Worm (Caenorhabditis elegans) whole organism, late embryonic: ENCODE measurements around the gene C45H4.18.
"Not testable (repeated sequence)": the region's sequence is repeated elsewhere in the genome, so short reads cannot be mapped to it uniquely, and the experiment has no call there.

Source experiments
- C08G9.2 ChIP-seq: sonication (generic microtip); optimal IDR thresholded peaks from 2 replicates; lab custom pipeline; 2016; ENCODE audit warnings: mild to moderate bottlenecking, missing genetic modification characterization, moderate library complexity, missing compliant biosample characterization
- T23F11.4 ChIP-seq: fragments of 200-800 bp; sonication (Bioruptor generic); optimal IDR thresholded peaks from 2 replicates; lab custom pipeline; 2018; ENCODE audit warnings: mild to moderate bottlenecking, missing genetic modification characterization, missing compliant biosample characterization
- Y22D7AL.16 ChIP-seq: sonication (generic microtip); optimal IDR thresholded peaks from 2 replicates; lab custom pipeline; 2016; ENCODE audit warnings: missing genetic modification characterization, missing compliant biosample characterization
- ahr-1 ChIP-seq: sonication (generic microtip); optimal IDR thresholded peaks from 2 replicates; lab custom pipeline; 2016; ENCODE audit warnings: missing genetic modification characterization, missing compliant biosample characterization
- ama-1 ChIP-seq: fragments of 150-350 bp; optimal IDR thresholded peaks from 2 replicates; lab custom pipeline; 2014
- ceh-14 ChIP-seq: sonication (generic microtip); optimal IDR thresholded peaks from 2 replicates; lab custom pipeline; 2016; ENCODE audit warnings: missing genotype, missing genetic modification characterization, missing compliant biosample characterization
- ceh-18 ChIP-seq: sonication (generic microtip); optimal IDR thresholded peaks from 2 replicates; lab custom pipeline; 2016; ENCODE audit warnings: missing genetic modification characterization, missing compliant biosample characterization
- ceh-19 ChIP-seq: fragments of 200-800 bp; sonication (Bioruptor generic); optimal IDR thresholded peaks from 2 replicates; lab custom pipeline; 2018; ENCODE audit warnings: mild to moderate bottlenecking, missing genetic modification characterization, missing compliant biosample characterization
- ceh-2 ChIP-seq: sonication (generic microtip); optimal IDR thresholded peaks from 2 replicates; lab custom pipeline; 2016; ENCODE audit warnings: missing genotype, missing genetic modification characterization, missing compliant biosample characterization
- ceh-22 ChIP-seq: sonication (generic microtip); optimal IDR thresholded peaks from 2 replicates; lab custom pipeline; 2017; ENCODE audit warnings: missing biosample characterization, missing genetic modification characterization
- ceh-6 ChIP-seq: fragments of 200-800 bp; sonication (Bioruptor generic); optimal IDR thresholded peaks from 2 replicates; lab custom pipeline; 2018; ENCODE audit warnings: mild to moderate bottlenecking, missing genetic modification characterization, missing compliant biosample characterization
- dmd-4 ChIP-seq: sonication (generic microtip); optimal IDR thresholded peaks from 2 replicates; lab custom pipeline; 2016; ENCODE audit warnings: borderline replicate concordance, missing genetic modification characterization, missing compliant biosample characterization
- dve-1 ChIP-seq: sonication (generic microtip); optimal IDR thresholded peaks from 2 replicates; lab custom pipeline; 2017; ENCODE audit warnings: antibody characterized with exemption, mild to moderate bottlenecking, missing genetic modification characterization, missing compliant biosample characterization
- elt-2 ChIP-seq: sonication (generic microtip); optimal IDR thresholded peaks from 2 replicates; lab custom pipeline; 2016; ENCODE audit warnings: missing genetic modification reagents, missing genetic modification characterization, missing compliant biosample characterization
- eyg-1 ChIP-seq: sonication (generic microtip); optimal IDR thresholded peaks from 2 replicates; lab custom pipeline; 2016; ENCODE audit warnings: missing genotype, missing genetic modification characterization, missing compliant biosample characterization
- fax-1 ChIP-seq: sonication (generic microtip); optimal IDR thresholded peaks from 2 replicates; lab custom pipeline; 2016; ENCODE audit warnings: missing genotype, missing genetic modification characterization, missing compliant biosample characterization
- fkh-6 ChIP-seq: sonication (generic microtip); optimal IDR thresholded peaks from 2 replicates; lab custom pipeline; 2016; ENCODE audit warnings: missing genetic modification characterization, missing compliant biosample characterization
- hlh-30 ChIP-seq: sonication (generic microtip); optimal IDR thresholded peaks from 2 replicates; lab custom pipeline; 2017; ENCODE audit warnings: antibody characterized with exemption, missing genetic modification characterization, missing compliant biosample characterization; ENCODE audit not compliant: insufficient read depth
- hlh-6 ChIP-seq: sonication (generic microtip); optimal IDR thresholded peaks from 2 replicates; lab custom pipeline; 2016; ENCODE audit warnings: missing genotype, missing genetic modification characterization, missing compliant biosample characterization
- hlh-8 ChIP-seq: sonication (generic microtip); optimal IDR thresholded peaks from 2 replicates; lab custom pipeline; 2016; ENCODE audit warnings: missing genotype, missing genetic modification characterization, missing compliant biosample characterization
- lin-11 ChIP-seq: fragments of 200-800 bp; sonication (Bioruptor generic); optimal IDR thresholded peaks from 2 replicates; lab custom pipeline; 2018; ENCODE audit warnings: mild to moderate bottlenecking, missing genetic modification characterization, missing compliant biosample characterization
- nhr-11 ChIP-seq: fragments of 150-350 bp; optimal IDR thresholded peaks from 2 replicates; lab custom pipeline; 2014; ENCODE audit warnings: missing biosample characterization, missing genetic modification characterization
- npax-4 ChIP-seq: sonication (generic microtip); optimal IDR thresholded peaks from 2 replicates; lab custom pipeline; 2016; ENCODE audit warnings: missing genetic modification characterization, missing compliant biosample characterization
- pat-9 ChIP-seq: fragments of 200-800 bp; sonication (Bioruptor generic); optimal IDR thresholded peaks from 2 replicates; lab custom pipeline; 2018; ENCODE audit warnings: mild to moderate bottlenecking, missing genetic modification characterization, moderate library complexity, missing compliant biosample characterization
- pax-1 ChIP-seq: fragments of 150-350 bp; optimal IDR thresholded peaks from 2 replicates; lab custom pipeline; 2014; ENCODE audit warnings: missing biosample characterization, missing genetic modification characterization
- pha-4 ChIP-seq: fragments of 150-350 bp; optimal IDR thresholded peaks from 2 replicates; lab custom pipeline; 2018; ENCODE audit warnings: missing biosample characterization, missing genetic modification reagents, missing genetic modification characterization
- pqm-1 ChIP-seq: sonication (generic microtip); optimal IDR thresholded peaks from 2 replicates; lab custom pipeline; 2016; ENCODE audit warnings: missing genetic modification characterization, missing compliant biosample characterization
- rnt-1 ChIP-seq: sonication (generic microtip); optimal IDR thresholded peaks from 2 replicates; lab custom pipeline; 2016; ENCODE audit warnings: missing genetic modification characterization, missing compliant biosample characterization
- sdc-2 ChIP-seq: sonication (generic microtip); optimal IDR thresholded peaks from 2 replicates; lab custom pipeline; 2016; ENCODE audit warnings: missing genotype, missing genetic modification characterization, missing compliant biosample characterization
- sox-2 ChIP-seq: fragments of 200-800 bp; sonication (Bioruptor generic); IDR thresholded peaks from 2 replicates; pipeline ENCODE4 v1.3.6; 2022; ENCODE audit warnings: missing genetic modification reagents, missing genetic modification characterization, missing compliant biosample characterization
- sox-4 ChIP-seq: sonication (generic microtip); optimal IDR thresholded peaks from 2 replicates; lab custom pipeline; 2017; ENCODE audit warnings: mild to moderate bottlenecking, missing genetic modification characterization, inconsistent platforms, missing compliant biosample characterization
- tbx-2 ChIP-seq: sonication (generic microtip); optimal IDR thresholded peaks from 2 replicates; lab custom pipeline; 2016; ENCODE audit warnings: missing genetic modification characterization, missing compliant biosample characterization
- unc-3 ChIP-seq, 2 experiments: fragments of 200-800 bp in 1 of 2; sonication (Bioruptor generic) in 1 of 2; sonication (generic microtip) in 1 of 2; conservative IDR thresholded peaks in 1 of 2; optimal IDR thresholded peaks in 1 of 2; 2 replicates each; pipeline versions ENCODE4 v1.3.6 to Lab custom; 2016 to 2022; ENCODE audit warnings: missing compliant biosample characterization in 2 of 2, missing genetic modification characterization in 2 of 2, missing genetic modification reagents in 1 of 2
- unc-42 ChIP-seq: sonication (generic microtip); optimal IDR thresholded peaks from 2 replicates; lab custom pipeline; 2016; ENCODE audit warnings: missing genotype, missing genetic modification characterization, missing compliant biosample characterization
- unc-55 ChIP-seq: sonication (generic microtip); optimal IDR thresholded peaks from 2 replicates; lab custom pipeline; 2017; ENCODE audit warnings: missing biosample characterization, missing genetic modification reagents, missing genetic modification characterization
- unc-86 ChIP-seq: sonication (generic microtip); optimal IDR thresholded peaks from 2 replicates; lab custom pipeline; 2016; ENCODE audit warnings: missing genetic modification characterization, missing compliant biosample characterization
- zip-5 ChIP-seq: sonication (generic microtip); optimal IDR thresholded peaks from 2 replicates; lab custom pipeline; 2016; ENCODE audit warnings: missing genetic modification characterization, missing compliant biosample characterization

The C45H4.18 gene

ce11 chrV:2137010-2137409, 38.3 kb upstream of the C45H4.18 start:
- no peak for TF ChIP-seq zip-5 (tag; lab: Kevin White, UChicago)
- TF ChIP-seq npax-4 (tag; lab: Kevin White, UChicago), result no peak
- TF ChIP-seq fkh-6, result no peak
- TF ChIP-seq ceh-14 (tag; lab: Kevin White, UChicago), result no peak
- no peak for TF ChIP-seq ceh-19 (GFP tag; lab: Kevin White, UChicago)
- TF ChIP-seq pha-4, result no peak
- TF ChIP-seq dve-1 (tag; lab: Kevin White, UChicago), result no peak
- TF ChIP-seq sdc-2 (tag; lab: Kevin White, UChicago), result no peak
- TF ChIP-seq elt-2 (tag; lab: Kevin White, UChicago), result no peak
- no peak for TF ChIP-seq T23F11.4 (GFP tag; lab: Kevin White, UChicago)
- TF ChIP-seq pax-1 (tag; lab: Kevin White, UChicago), result no peak
- TF ChIP-seq C08G9.2 (tag; lab: Kevin White, UChicago), result no peak
- no peak for TF ChIP-seq pat-9 (tag; lab: Kevin White, UChicago)
- TF ChIP-seq ahr-1 (tag; lab: Kevin White, UChicago), result no peak
- no peak for TF ChIP-seq unc-55 (GFP tag; lab: Kevin White, UChicago)

ce11 chrV:2138287-2138686, 37.1 kb upstream of the C45H4.18 start:
- TF ChIP-seq ama-1 (lab: Kevin White, UChicago) (no peak), ceh-6 (GFP tag; lab: Kevin White, UChicago) (no peak), hlh-30 (tag; lab: Kevin White, UChicago) (no peak), unc-86 (tag; lab: Kevin White, UChicago) (no peak), pqm-1 (tag; lab: Kevin White, UChicago) (no peak), T23F11.4 (GFP tag; lab: Kevin White, UChicago) (no peak), ceh-2 (tag; lab: Kevin White, UChicago) (no peak), ceh-18 (no peak), zip-5 (tag; lab: Kevin White, UChicago) (no peak), hlh-8 (no peak), ceh-19 (GFP tag; lab: Kevin White, UChicago) (no peak), eyg-1 (tag; lab: Kevin White, UChicago) (no peak), unc-42 (tag; lab: Kevin White, UChicago) (no peak), sox-4 (tag; lab: Kevin White, UChicago) (no peak), nhr-11 (tag; lab: Kevin White, UChicago) (no peak), npax-4 (tag; lab: Kevin White, UChicago) (no peak), unc-3 (GFP tag; conservative IDR thresholded peaks at IDR 0.05; lab: Robert Waterston, UW) (no peak), unc-3 (tag; optimal IDR thresholded peaks at IDR 0.05; lab: Kevin White, UChicago) (no peak)

ce11 chrV:2139918-2140317, 35.4 kb upstream of the C45H4.18 start, which contains the start of gene F22F7.7:
TSS of gene F22F7.7 (minus strand) at chrV:2140042.
- TF ChIP-seq rnt-1, result no peak
- no peak for TF ChIP-seq Y22D7AL.16 (tag; lab: Kevin White, UChicago)
- no peak for TF ChIP-seq hlh-6 (tag; lab: Kevin White, UChicago)
- no peak for TF ChIP-seq pqm-1 (tag; lab: Kevin White, UChicago)
- TF ChIP-seq tbx-2 (tag; lab: Kevin White, UChicago), result no peak
- TF ChIP-seq fax-1, result no peak
- TF ChIP-seq C08G9.2 (tag; lab: Kevin White, UChicago), result no peak
- TF ChIP-seq sox-2, result no peak
- no peak for TF ChIP-seq ceh-22 (tag; lab: Kevin White, UChicago)

- TF ChIP-seq dmd-4, lin-11, tbx-2 (tag; lab: Kevin White, UChicago): not testable (repeated sequence)
- TF ChIP-seq, all 69 proteins: peak for 0; not testable (repeated sequence) for 69
Observed at ce11 chrV:2144408-2144807, 30.9 kb upstream of the C45H4.18 start, which contains the start of gene F22F7.12. TSS of gene F22F7.12 (minus strand) at chrV:2144508.
